Worm (Caenorhabditis elegans) whole organism, young adult: ENCODE measurements around the gene sex-1.

Source experiments
- ama-1 ChIP-seq, 3 experiments: fragments of 150-350 bp in 1 of 3; sonication (generic microtip) in 2 of 3; optimal IDR thresholded peaks; 2 replicates each; lab custom pipeline; 2014 to 2018; ENCODE audit warnings: missing biosample characterization in 2 of 3, missing genetic modification characterization in 2 of 3, missing genetic modification reagents in 2 of 3
- aptf-2 ChIP-seq: fragments of 200-800 bp; sonication (Bioruptor generic); conservative IDR thresholded peaks from 2 replicates; pipeline ENCODE4 v1.3.6; 2022; ENCODE audit warnings: missing genetic modification reagents, missing genetic modification characterization, missing compliant biosample characterization
- cebp-1 ChIP-seq, 2 experiments: fragments of 200-800 bp in 1 of 2; sonication (Bioruptor generic) in 1 of 2; sonication (generic microtip) in 1 of 2; IDR thresholded peaks in 1 of 2; optimal IDR thresholded peaks in 1 of 2; 2 replicates each; pipeline versions ENCODE4 v1.3.6 to Lab custom; 2017 to 2022; ENCODE audit warnings: missing compliant biosample characterization in 2 of 2, missing genetic modification characterization in 2 of 2, mild to moderate bottlenecking in 1 of 2, missing genetic modification reagents in 1 of 2, moderate library complexity in 1 of 2
- dpl-1 ChIP-seq: fragments of 150-350 bp; optimal IDR thresholded peaks from 2 replicates; lab custom pipeline; 2014; ENCODE audit warnings: missing biosample characterization, missing genetic modification reagents, missing genetic modification characterization
- efl-1 ChIP-seq: fragments of 150-350 bp; optimal IDR thresholded peaks from 2 replicates; lab custom pipeline; 2014; ENCODE audit warnings: missing biosample characterization, missing genetic modification reagents, missing genetic modification characterization
- fkh-3 ChIP-seq: sonication (generic microtip); optimal IDR thresholded peaks from 2 replicates; lab custom pipeline; 2016; ENCODE audit warnings: mild to moderate bottlenecking, missing genetic modification characterization, missing compliant biosample characterization
- hrde-1 ChIP-seq: sonication (generic microtip); optimal IDR thresholded peaks from 2 replicates; lab custom pipeline; 2016; ENCODE audit warnings: missing genetic modification characterization, mild to moderate bottlenecking, missing compliant biosample characterization, moderate library complexity, missing genotype, missing genetic modification reagents, borderline replicate concordance
- madf-6 ChIP-seq: fragments of 200-800 bp; sonication (Bioruptor generic); IDR thresholded peaks from 2 replicates; pipeline ENCODE4 v1.3.6; 2022; ENCODE audit warnings: missing genetic modification reagents, missing genetic modification characterization, missing compliant biosample characterization
- nhr-90 ChIP-seq: sonication (generic microtip); optimal IDR thresholded peaks from 2 replicates; lab custom pipeline; 2016; ENCODE audit warnings: missing genotype, mild to moderate bottlenecking, missing genetic modification characterization, missing compliant biosample characterization
- pha-4 ChIP-seq: fragments of 150-350 bp; sonication (generic microtip); optimal IDR thresholded peaks from 2 replicates; lab custom pipeline; 2014; ENCODE audit warnings: missing biosample characterization, missing genetic modification reagents, missing genetic modification characterization
- snpc-4 ChIP-seq, 5 experiments: fragments of 150-350 bp in 1 of 5; sonication (generic microtip) in 4 of 5; optimal IDR thresholded peaks; 2 replicates each; lab custom pipeline; 2014 to 2018; ENCODE audit warnings: missing genetic modification characterization in 5 of 5, missing biosample characterization in 3 of 5, antibody characterized with exemption in 2 of 5, mild to moderate bottlenecking in 2 of 5, missing compliant biosample characterization in 2 of 5, missing genotype in 2 of 5, moderate library complexity in 2 of 5, missing genetic modification reagents in 1 of 5
- tbp1 ChIP-seq: fragments of 200-800 bp; sonication (Bioruptor generic); optimal IDR thresholded peaks from 2 replicates; lab custom pipeline; 2018; ENCODE audit warnings: mild to moderate bottlenecking, missing genetic modification characterization, missing compliant biosample characterization
- tbx-9 ChIP-seq: sonication (generic microtip); optimal IDR thresholded peaks from 2 replicates; lab custom pipeline; 2016; ENCODE audit warnings: borderline replicate concordance, missing genetic modification characterization, inconsistent platforms, missing compliant biosample characterization
- xnd-1 ChIP-seq: sonication (generic microtip); optimal IDR thresholded peaks from 2 replicates; lab custom pipeline; 2016; ENCODE audit warnings: missing genotype, missing genetic modification reagents, missing genetic modification characterization, missing compliant biosample characterization

ce11 chrX:10205321-10205720, at the start of gene sex-1:
- no peak for TF ChIP-seq tbp1 (GFP tag; lab: Kevin White, UChicago)
- no peak for TF ChIP-seq efl-1 (GFP tag; lab: Kevin White, UChicago)
- no peak for TF ChIP-seq ama-1 (optimal IDR thresholded peaks at IDR 0.05; lab: Kevin White, UChicago)
- TF ChIP-seq ama-1 (GFP tag; optimal IDR thresholded peaks at IDR 0.05; lab: Kevin White, UChicago) = no peak
- no peak for TF ChIP-seq tbx-9 (tag; lab: Kevin White, UChicago)
- TF ChIP-seq dpl-1 (GFP tag; lab: Kevin White, UChicago) = no peak
- TF ChIP-seq xnd-1 (tag; lab: Kevin White, UChicago) = no peak
- TF ChIP-seq fkh-3 = no peak
- no peak for TF ChIP-seq nhr-90
- no peak for TF ChIP-seq cebp-1 (GFP tag; IDR thresholded peaks at IDR 0.05; lab: Robert Waterston, UW)
- TF ChIP-seq cebp-1 (tag; optimal IDR thresholded peaks at IDR 0.05; lab: Kevin White, UChicago) = no peak
- TF ChIP-seq madf-6 = no peak
- no peak for TF ChIP-seq aptf-2 (GFP tag; lab: Robert Waterston, UW)
- TF ChIP-seq snpc-4 (GFP tag; optimal IDR thresholded peaks at IDR 0.05; lab: Kevin White, UChicago) = no peak
- no peak for TF ChIP-seq snpc-4 (tag; optimal IDR thresholded peaks at IDR 0.05; lab: Kevin White, UChicago)
- TF ChIP-seq pha-4 (tag; lab: Kevin White, UChicago) = no peak
- no peak for TF ChIP-seq hrde-1
